Worm (Caenorhabditis elegans) whole organism, young adult: ENCODE measurements around the gene K01A11.3.

Experiments
- B0035.1 ChIP-seq: sonication (generic microtip); optimal IDR thresholded peaks from 2 replicates; lab custom pipeline; 2016; ENCODE audit warnings: missing genetic modification characterization, mild to moderate bottlenecking, missing compliant biosample characterization, missing genotype, missing genetic modification reagents
- F23B12.7 ChIP-seq: sonication (generic microtip); optimal IDR thresholded peaks from 2 replicates; lab custom pipeline; 2017; ENCODE audit warnings: missing genetic modification characterization, mild to moderate bottlenecking, missing compliant biosample characterization, antibody characterized with exemption, moderate library complexity; ENCODE audit not compliant: insufficient read depth
- F52B5.7 ChIP-seq: sonication (generic microtip); optimal IDR thresholded peaks from 2 replicates; lab custom pipeline; 2016; ENCODE audit warnings: mild to moderate bottlenecking, missing genetic modification characterization, missing compliant biosample characterization
- Y53F4B.3 ChIP-seq: fragments of 200-800 bp; sonication (Bioruptor generic); IDR thresholded peaks from 2 replicates; pipeline ENCODE4 v1.3.6; 2022; ENCODE audit warnings: missing genetic modification reagents, missing genetic modification characterization, missing compliant biosample characterization
- Y95B8A.8 ChIP-seq: fragments of 200-800 bp; sonication (Bioruptor generic); IDR thresholded peaks from 2 replicates; pipeline ENCODE4 v1.3.6; 2022; ENCODE audit warnings: missing genetic modification reagents, missing genetic modification characterization, missing compliant biosample characterization
- atf-7 ChIP-seq: sonication (generic microtip); optimal IDR thresholded peaks from 2 replicates; lab custom pipeline; 2017; ENCODE audit warnings: mild to moderate bottlenecking, missing genetic modification characterization, missing compliant biosample characterization
- attf-5 ChIP-seq: fragments of 200-800 bp; sonication (Bioruptor generic); optimal IDR thresholded peaks from 2 replicates; lab custom pipeline; 2018; ENCODE audit warnings: mild to moderate bottlenecking, missing genetic modification characterization, missing compliant biosample characterization
- cebp-1 ChIP-seq, 2 experiments: fragments of 200-800 bp in 1 of 2; sonication (Bioruptor generic) in 1 of 2; sonication (generic microtip) in 1 of 2; IDR thresholded peaks in 1 of 2; optimal IDR thresholded peaks in 1 of 2; 2 replicates each; pipeline versions ENCODE4 v1.3.6 to Lab custom; 2017 to 2022; ENCODE audit warnings: missing compliant biosample characterization in 2 of 2, missing genetic modification characterization in 2 of 2, mild to moderate bottlenecking in 1 of 2, missing genetic modification reagents in 1 of 2, moderate library complexity in 1 of 2
- cebp-2 ChIP-seq: fragments of 200-800 bp; sonication (Bioruptor generic); IDR thresholded peaks from 2 replicates; pipeline ENCODE4 v1.3.6; 2022; ENCODE audit warnings: missing genetic modification characterization, missing compliant biosample characterization
- ceh-79 ChIP-seq: sonication (generic microtip); optimal IDR thresholded peaks from 2 replicates; lab custom pipeline; 2017; ENCODE audit warnings: mild to moderate bottlenecking, missing genetic modification characterization, missing compliant biosample characterization
- ceh-91 ChIP-seq: fragments of 200-800 bp; sonication (Bioruptor generic); IDR thresholded peaks from 2 replicates; pipeline ENCODE4 v1.3.6; 2022; ENCODE audit warnings: missing genetic modification reagents, missing genetic modification characterization, missing compliant biosample characterization
- egl-44 ChIP-seq: fragments of 200-800 bp; sonication (Bioruptor generic); IDR thresholded peaks from 2 replicates; pipeline ENCODE4 v1.3.6; 2022; ENCODE audit warnings: missing genetic modification reagents, missing genetic modification characterization, missing compliant biosample characterization
- ekl-4 ChIP-seq: fragments of 200-800 bp; sonication (Bioruptor generic); IDR thresholded peaks from 2 replicates; pipeline ENCODE4 v1.3.6; 2022; ENCODE audit warnings: missing genetic modification reagents, missing genetic modification characterization, missing compliant biosample characterization
- ets-4 ChIP-seq: fragments of 200-800 bp; sonication (Bioruptor generic); optimal IDR thresholded peaks from 2 replicates; lab custom pipeline; 2018; ENCODE audit warnings: mild to moderate bottlenecking, missing genetic modification characterization, missing compliant biosample characterization
- gei-17 ChIP-seq: fragments of 200-800 bp; sonication (Bioruptor generic); optimal IDR thresholded peaks from 2 replicates; lab custom pipeline; 2018; ENCODE audit warnings: mild to moderate bottlenecking, missing genetic modification characterization, missing compliant biosample characterization
- hlh-26 ChIP-seq: fragments of 200-800 bp; sonication (Bioruptor generic); conservative IDR thresholded peaks from 2 replicates; pipeline ENCODE4 v1.3.6; 2022; ENCODE audit warnings: missing genetic modification reagents, missing genetic modification characterization, missing compliant biosample characterization
- hmg-20 ChIP-seq: fragments of 200-800 bp; sonication (Bioruptor generic); IDR thresholded peaks from 2 replicates; pipeline ENCODE4 v1.3.6; 2022; ENCODE audit warnings: missing genetic modification reagents, missing genetic modification characterization, missing compliant biosample characterization
- let-526 ChIP-seq: fragments of 200-800 bp; sonication (Bioruptor generic); IDR thresholded peaks from 2 replicates; pipeline ENCODE4 v1.3.6; 2022; ENCODE audit warnings: missing genetic modification reagents, missing genetic modification characterization, missing compliant biosample characterization
- lin-40 ChIP-seq: sonication (generic microtip); optimal IDR thresholded peaks from 2 replicates; lab custom pipeline; 2016; ENCODE audit warnings: missing genetic modification characterization, mild to moderate bottlenecking, missing compliant biosample characterization, missing genotype, missing genetic modification reagents
- lin-54 ChIP-seq: fragments of 200-800 bp; sonication (Bioruptor generic); optimal IDR thresholded peaks from 2 replicates; lab custom pipeline; 2018; ENCODE audit warnings: mild to moderate bottlenecking, missing genetic modification characterization, missing compliant biosample characterization
- lsy-27 ChIP-seq: sonication (generic microtip); optimal IDR thresholded peaks from 2 replicates; lab custom pipeline; 2017; ENCODE audit warnings: missing genetic modification characterization, mild to moderate bottlenecking, missing compliant biosample characterization, antibody characterized with exemption, missing genotype, borderline replicate concordance; ENCODE audit not compliant: insufficient read depth
- mcd-1 ChIP-seq: fragments of 200-800 bp; sonication (Bioruptor generic); IDR thresholded peaks from 2 replicates; pipeline ENCODE4 v1.3.6; 2022; ENCODE audit warnings: missing genetic modification reagents, missing genetic modification characterization, missing compliant biosample characterization
- mes-4 ChIP-seq: sonication (generic microtip); optimal IDR thresholded peaks from 2 replicates; lab custom pipeline; 2016; ENCODE audit warnings: missing genotype, missing genetic modification characterization, missing compliant biosample characterization
- nfya-1 ChIP-seq: sonication (generic microtip); optimal IDR thresholded peaks from 2 replicates; lab custom pipeline; 2017; ENCODE audit warnings: antibody characterized with exemption, missing compliant biosample characterization, missing genetic modification characterization, borderline replicate concordance; ENCODE audit not compliant: insufficient read depth
- nfyb-1 ChIP-seq: fragments of 200-800 bp; sonication (Bioruptor generic); IDR thresholded peaks from 2 replicates; pipeline ENCODE4 v1.3.6; 2022; ENCODE audit warnings: missing genetic modification reagents, missing genetic modification characterization, missing compliant biosample characterization
- nhr-80 ChIP-seq: sonication (generic microtip); optimal IDR thresholded peaks from 2 replicates; lab custom pipeline; 2016; ENCODE audit warnings: missing genetic modification characterization, missing compliant biosample characterization
- nhr-90 ChIP-seq: sonication (generic microtip); optimal IDR thresholded peaks from 2 replicates; lab custom pipeline; 2016; ENCODE audit warnings: missing genotype, mild to moderate bottlenecking, missing genetic modification characterization, missing compliant biosample characterization
- pha-4 ChIP-seq: fragments of 150-350 bp; sonication (generic microtip); optimal IDR thresholded peaks from 2 replicates; lab custom pipeline; 2014; ENCODE audit warnings: missing biosample characterization, missing genetic modification reagents, missing genetic modification characterization
- rec-8 ChIP-seq, 2 experiments: sonication (generic microtip); optimal IDR thresholded peaks; 2 replicates each; lab custom pipeline; 2016; ENCODE audit warnings: mild to moderate bottlenecking in 2 of 2, missing genetic modification characterization in 2 of 2, missing genetic modification reagents in 2 of 2, missing genotype in 2 of 2, missing biosample characterization in 1 of 2, missing compliant biosample characterization in 1 of 2, moderate library complexity in 1 of 2
- snpc-1.3 ChIP-seq: sonication (generic microtip); optimal IDR thresholded peaks from 2 replicates; lab custom pipeline; 2017; ENCODE audit warnings: missing genetic modification characterization, mild to moderate bottlenecking, missing compliant biosample characterization, antibody characterized with exemption, moderate library complexity, missing genotype, missing genetic modification reagents; ENCODE audit not compliant: insufficient read depth
- sptf-2 ChIP-seq: fragments of 200-800 bp; sonication (Bioruptor generic); optimal IDR thresholded peaks from 2 replicates; lab custom pipeline; 2018; ENCODE audit warnings: mild to moderate bottlenecking, missing genetic modification characterization, missing compliant biosample characterization
- tlf-1 ChIP-seq: fragments of 200-800 bp; sonication (Bioruptor generic); optimal IDR thresholded peaks from 2 replicates; lab custom pipeline; 2018; ENCODE audit warnings: mild to moderate bottlenecking, missing genetic modification characterization, missing compliant biosample characterization
- unc-130 ChIP-seq: sonication (generic microtip); optimal IDR thresholded peaks from 2 replicates; lab custom pipeline; 2016; ENCODE audit warnings: missing genetic modification reagents, missing genetic modification characterization, missing compliant biosample characterization
- unc-62 ChIP-seq: fragments of 150-350 bp; optimal IDR thresholded peaks from 2 replicates; lab custom pipeline; 2014; ENCODE audit warnings: missing biosample characterization, missing genetic modification reagents, missing genetic modification characterization
- zim-3 ChIP-seq: sonication (generic microtip); optimal IDR thresholded peaks from 2 replicates; lab custom pipeline; 2017; ENCODE audit warnings: mild to moderate bottlenecking, missing genetic modification characterization, moderate library complexity, missing compliant biosample characterization
- ztf-18 ChIP-seq: sonication (generic microtip); optimal IDR thresholded peaks from 2 replicates; lab custom pipeline; 2016; ENCODE audit warnings: missing genotype, mild to moderate bottlenecking, missing genetic modification characterization, missing compliant biosample characterization
- ztf-3 ChIP-seq: fragments of 200-800 bp; sonication (Bioruptor generic); optimal IDR thresholded peaks from 2 replicates; lab custom pipeline; 2018; ENCODE audit warnings: mild to moderate bottlenecking, missing genetic modification characterization, missing compliant biosample characterization

Gene K01A11.3

ce11 chrIII:3426741-3427140, 25.7 kb downstream of the K01A11.3 start (continued):
- TF ChIP-seq nfya-1 (tag; lab: Kevin White, UChicago) (no peak), tlf-1 (no peak), hmg-20 (GFP tag; lab: Robert Waterston, UW) (peak; percentile 41; the same call in 1 of the 2 replicates), let-526 (no peak), mes-4 (no peak), nhr-80 (tag; lab: Kevin White, UChicago) (no peak), sptf-2 (GFP tag; lab: Kevin White, UChicago) (no peak), pha-4 (tag; lab: Kevin White, UChicago) (no peak), lsy-27 (tag; lab: Kevin White, UChicago) (no peak), attf-5 (GFP tag; lab: Kevin White, UChicago) (peak; percentile 20)

ce11 chrIII:3425438-3425837, 27.0 kb downstream of the K01A11.3 start, which contains the start of gene metl-18:
metl-18 (plus strand) TSS chrIII:3425738.
- TF ChIP-seq ets-4 (GFP tag; lab: Kevin White, UChicago) (no peak), atf-7 (tag; lab: Kevin White, UChicago) (no peak)

ce11 chrIII:3423924-3424323, 28.5 kb downstream of the K01A11.3 start:
- no peak for TF ChIP-seq ztf-3 (GFP tag; lab: Kevin White, UChicago)
- TF ChIP-seq nfya-1 (tag; lab: Kevin White, UChicago): no peak
- no peak for TF ChIP-seq ztf-18
- TF ChIP-seq attf-5 (GFP tag; lab: Kevin White, UChicago): no peak
- TF ChIP-seq egl-44: no peak
- no peak for TF ChIP-seq ceh-79 (tag; lab: Kevin White, UChicago)
- TF ChIP-seq Y53F4B.3: no peak
- TF ChIP-seq cebp-2 (GFP tag; lab: Robert Waterston, UW): no peak
- TF ChIP-seq zim-3 (tag; lab: Kevin White, UChicago): no peak
- TF ChIP-seq hlh-26 (GFP tag; lab: Robert Waterston, UW): no peak
- TF ChIP-seq nfyb-1 (GFP tag; lab: Robert Waterston, UW): no peak
- no peak for TF ChIP-seq mcd-1 (GFP tag; lab: Robert Waterston, UW)
- TF ChIP-seq ceh-91 (GFP tag; lab: Robert Waterston, UW): no peak
- TF ChIP-seq tlf-1: no peak
- TF ChIP-seq cebp-1 (GFP tag; IDR thresholded peaks at IDR 0.05; lab: Robert Waterston, UW): no peak
- no peak for TF ChIP-seq cebp-1 (tag; optimal IDR thresholded peaks at IDR 0.05; lab: Kevin White, UChicago)
- TF ChIP-seq ets-4 (GFP tag; lab: Kevin White, UChicago): no peak
- no peak for TF ChIP-seq lin-40
- TF ChIP-seq F23B12.7: no peak
- no peak for TF ChIP-seq ekl-4
- TF ChIP-seq, all 124 proteins: peak for 0

ce11 chrIII:3418906-3419305, 33.5 kb downstream of the K01A11.3 start:
- TF ChIP-seq nhr-90 (tag; lab: Kevin White, UChicago): no peak
- TF ChIP-seq nfyb-1 (GFP tag; lab: Robert Waterston, UW): peak; percentile 80

DNA sequence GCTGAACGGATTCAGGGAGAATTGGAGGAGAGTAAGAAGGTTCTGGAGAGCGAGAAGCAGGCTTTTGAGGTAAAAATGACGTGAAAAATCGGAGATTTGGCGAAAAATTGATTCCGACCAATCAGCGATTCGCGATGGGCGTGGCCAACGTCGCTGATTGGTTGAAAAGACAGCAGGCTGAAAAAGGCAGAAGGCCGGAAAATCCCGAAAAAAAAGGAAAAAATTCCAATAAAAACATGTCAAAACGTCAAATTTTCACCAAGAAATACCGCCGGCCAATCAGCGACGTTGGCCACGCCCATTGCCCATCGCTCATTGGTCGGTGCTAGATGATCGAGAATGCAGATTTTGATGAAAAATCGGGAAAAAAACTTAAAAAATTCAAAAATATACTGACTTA, 35.0 kb downstream of the K01A11.3 start:
- TF ChIP-seq nfyb-1 (GFP tag; lab: Robert Waterston, UW) (peak; percentile 74), lin-54 (GFP tag; lab: Kevin White, UChicago) (no peak)

DNA sequence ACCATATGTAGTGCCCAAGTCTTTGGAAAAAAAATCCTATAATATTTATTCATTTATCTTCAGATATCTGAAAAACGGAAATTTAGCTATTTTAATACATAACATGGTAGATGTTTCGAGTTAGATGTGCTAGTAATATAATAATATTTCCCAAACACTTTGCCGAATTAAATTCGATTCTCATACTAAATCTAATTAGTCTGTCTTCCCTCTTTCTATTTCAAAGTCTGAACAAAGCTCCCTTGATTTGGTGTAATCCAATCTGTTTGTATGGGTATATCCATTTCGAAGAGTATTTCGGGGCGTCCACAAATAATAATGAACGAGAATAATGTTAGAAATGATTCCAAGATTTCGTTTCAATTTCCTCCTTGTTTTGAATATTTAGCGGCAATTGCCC, 38.0 kb downstream of the K01A11.3 start:
- TF ChIP-seq rec-8 (tag; optimal IDR thresholded peaks at IDR 0.05; lab: Kevin White, UChicago): no peak
- no peak for TF ChIP-seq gei-17 (GFP tag; lab: Kevin White, UChicago)
- TF ChIP-seq unc-130 (GFP tag; lab: Kevin White, UChicago): no peak
- no peak for TF ChIP-seq B0035.1 (tag; lab: Kevin White, UChicago)
- TF ChIP-seq Y95B8A.8: no peak
- TF ChIP-seq ekl-4: no peak
- no peak for TF ChIP-seq F52B5.7 (tag; lab: Kevin White, UChicago)
- no peak for TF ChIP-seq snpc-1.3 (tag; lab: Kevin White, UChicago)
- no peak for TF ChIP-seq unc-62 (GFP tag; lab: Kevin White, UChicago)
